Fruit fly (Drosophila melanogaster): ENCODE results near the gene Alg1.

The Alg1 gene

DNA sequence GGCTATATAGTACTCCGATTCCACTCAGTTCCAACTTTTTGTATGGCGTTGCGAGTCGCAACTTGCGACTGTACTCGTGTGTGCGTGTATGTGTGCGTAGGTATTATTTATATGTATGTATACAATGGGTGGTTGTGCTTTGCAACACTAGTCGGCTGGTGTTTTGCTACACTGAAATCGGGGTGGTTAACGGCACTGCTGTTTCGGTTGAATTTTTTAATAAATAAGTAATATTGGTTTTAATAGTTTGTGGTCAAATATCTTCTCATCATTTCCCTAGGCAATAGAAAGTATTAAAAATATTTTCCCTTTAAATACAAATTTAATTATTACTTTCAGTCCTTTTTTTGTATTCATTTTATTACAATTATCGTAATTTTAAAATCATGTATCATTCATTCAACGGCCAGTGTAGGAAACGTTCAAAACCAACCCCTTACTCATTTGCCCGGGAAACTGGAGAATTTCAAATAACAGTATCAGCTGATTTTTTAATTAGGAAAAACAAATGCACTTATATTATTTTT is 12.7 kb downstream of the Alg1 start, which contains the start of gene CG7379 (continued):
- TF ChIP-seq CG34406 (GFP tag; optimal IDR thresholded peaks at IDR 0.05) = peak; percentile 75
- no peak for TF ChIP-seq CG15336 (GFP tag; IDR thresholded peaks at IDR 0.05)
- no peak for TF ChIP-seq CG16779 (tag; optimal IDR thresholded peaks at IDR 0.05)
- no peak for TF ChIP-seq Hr4 (GFP tag; optimal IDR thresholded peaks at IDR 0.05)
- TF ChIP-seq CG31627 (GFP tag; optimal IDR thresholded peaks at IDR 0.05) = peak; percentile 90
- TF ChIP-seq Sox102F (GFP tag; optimal IDR thresholded peaks at IDR 0.05) = no peak

DNA sequence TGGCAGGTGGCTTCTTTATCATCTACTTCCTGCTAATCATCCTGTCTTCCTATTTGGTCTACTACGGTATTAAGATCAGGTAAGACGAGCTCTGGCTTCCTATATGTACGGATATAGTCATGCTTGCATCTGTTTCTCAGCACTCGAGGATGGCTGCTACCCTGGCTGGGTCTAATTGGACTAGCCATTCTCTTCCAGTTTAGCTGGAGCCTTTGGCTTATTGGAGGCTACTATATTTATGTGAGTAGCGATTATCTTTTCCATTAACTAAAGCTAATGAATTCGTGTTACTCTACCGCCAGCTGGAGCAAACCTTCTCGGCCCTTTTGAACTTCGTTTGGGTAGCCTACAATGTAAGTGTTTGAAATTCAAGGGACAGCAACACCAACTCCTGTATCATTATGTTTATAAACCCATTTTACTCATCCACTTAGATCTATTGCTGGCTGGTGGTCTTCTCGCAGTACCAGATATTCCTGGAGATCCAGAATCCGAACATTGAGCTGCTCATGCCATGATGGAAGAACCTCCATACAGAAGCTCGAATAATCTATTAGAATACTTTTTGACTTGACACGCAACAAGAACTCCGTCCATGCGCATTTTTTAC is 15.3 kb downstream of the Alg1 start:
- TF ChIP-seq fkh (GFP tag; optimal IDR thresholded peaks at IDR 0.05) (no peak), Hr4 (GFP tag; optimal IDR thresholded peaks at IDR 0.05) (no peak), CG4318 (GFP tag; optimal IDR thresholded peaks at IDR 0.05) (no peak), dsx (GFP tag; optimal IDR thresholded peaks at IDR 0.05; ENCODE audit: poor library complexity, severe bottlenecking) (no peak), CG9139 (GFP tag; optimal IDR thresholded peaks at IDR 0.05) (no peak), achi (GFP tag; optimal IDR thresholded peaks at IDR 0.05) (no peak), Hr38 (GFP tag; optimal IDR thresholded peaks at IDR 0.05) (no peak), Lpt (GFP tag; optimal IDR thresholded peaks at IDR 0.05) (no peak), Sox14 (GFP tag; optimal IDR thresholded peaks at IDR 0.05) (no peak), CG10631 (GFP tag; optimal IDR thresholded peaks at IDR 0.05) (no peak), CG6276 (GFP tag; optimal IDR thresholded peaks at IDR 0.05) (no peak)

- no peak for TF ChIP-seq dsx (GFP tag; optimal IDR thresholded peaks at IDR 0.05; ENCODE audit: poor library complexity, severe bottlenecking)
- no peak for TF ChIP-seq achi (GFP tag; optimal IDR thresholded peaks at IDR 0.05)
- peak; percentile 57 for TF ChIP-seq CG1621 (tag; optimal IDR thresholded peaks at IDR 0.05)
These were observed 15.9 kb downstream of the Alg1 start, which contains the start of gene pasi1 for dm6 chr3R:17795075-17795420. pasi1 (plus strand) TSS chr3R:17795075.

DNA sequence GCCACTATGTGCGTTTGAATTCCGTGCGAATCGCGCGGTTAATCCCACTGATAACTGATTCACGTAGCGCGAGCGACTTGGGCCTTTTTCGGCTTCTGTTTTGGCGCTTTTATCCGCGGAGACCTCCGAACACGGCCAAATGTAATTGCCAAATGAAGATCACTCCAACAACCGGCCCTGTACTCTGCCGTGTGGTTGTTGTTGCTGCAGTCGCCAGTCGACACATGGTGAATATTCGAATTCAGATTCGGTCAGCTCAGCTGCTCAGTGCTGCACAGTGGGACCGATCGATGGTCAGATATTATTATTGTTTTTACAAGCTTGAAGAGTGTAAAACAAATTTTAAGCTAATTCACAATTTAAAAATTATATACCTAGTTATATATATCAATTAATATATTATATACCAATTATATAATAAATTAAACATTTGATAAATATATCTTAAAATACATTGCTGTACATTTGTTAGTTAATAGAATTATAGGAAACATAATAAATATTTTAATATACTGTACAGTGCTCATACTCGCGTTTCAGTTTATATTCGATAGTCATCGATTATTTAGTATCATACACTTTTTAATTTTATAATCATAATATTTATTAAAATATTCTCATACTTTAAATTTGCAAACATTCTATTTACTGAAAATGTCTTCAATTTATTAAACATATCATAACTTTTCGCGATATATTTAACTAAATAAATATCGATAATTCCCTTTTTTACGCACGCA is 16.4 kb downstream of the Alg1 start, which contains the start of gene CG43102:
TSS of gene CG43102 (minus strand) at position 156 of the 740 bp plus-strand sequence.
- TF ChIP-seq Ets21C (GFP tag; optimal IDR thresholded peaks at IDR 0.05) = peak; percentile 29
- TF ChIP-seq CG11762 (GFP tag; optimal IDR thresholded peaks at IDR 0.05; ENCODE audit: insufficient read depth) = peak; percentile 27
- TF ChIP-seq eg (GFP tag; IDR thresholded peaks at IDR 0.05) = peak; percentile 84
- TF ChIP-seq CG8632 (GFP tag; optimal IDR thresholded peaks at IDR 0.05) = peak; percentile 68
- TF ChIP-seq Smox (GFP tag; optimal IDR thresholded peaks at IDR 0.05) = peak; percentile 39
- TF ChIP-seq Lpt (GFP tag; optimal IDR thresholded peaks at IDR 0.05) = peak; percentile 34
- peak; percentile 65 for TF ChIP-seq dsx (GFP tag; optimal IDR thresholded peaks at IDR 0.05; ENCODE audit: poor library complexity, severe bottlenecking)
- TF ChIP-seq CG6276 (GFP tag; optimal IDR thresholded peaks at IDR 0.05) = no peak
- peak; percentile 36 for TF ChIP-seq CG8319 (GFP tag; optimal IDR thresholded peaks at IDR 0.05)
- peak; percentile 92 for TF ChIP-seq Eip78C (GFP tag)
- TF ChIP-seq ss (GFP tag; optimal IDR thresholded peaks at IDR 0.05) = peak in 1 of 2 experiments; percentile 67
- TF ChIP-seq CG32006 (GFP tag; optimal IDR thresholded peaks at IDR 0.05) = peak; percentile 64
- TF ChIP-seq CG3032 (tag; optimal IDR thresholded peaks at IDR 0.05) = peak; percentile 45
- TF ChIP-seq CG6163 (GFP tag; IDR thresholded peaks at IDR 0.05) = peak; percentile 88
- peak; percentile 71 for TF ChIP-seq CG15336 (GFP tag; IDR thresholded peaks at IDR 0.05)
- peak; percentile 43 for TF ChIP-seq CG10669 (GFP tag; optimal IDR thresholded peaks at IDR 0.05)
- peak; percentile 29 for TF ChIP-seq Blimp-1 (GFP tag; optimal IDR thresholded peaks at IDR 0.05)
- peak; percentile 24 for TF ChIP-seq spab (GFP tag; optimal IDR thresholded peaks at IDR 0.05)
- TF ChIP-seq CG31627 (GFP tag; optimal IDR thresholded peaks at IDR 0.05) = peak; percentile 42
- TF ChIP-seq CG1621 (tag; optimal IDR thresholded peaks at IDR 0.05) = peak; percentile 29
- peak; percentile 70 for TF ChIP-seq CG11902 (GFP tag; optimal IDR thresholded peaks at IDR 0.05)
- TF ChIP-seq CG8119 (GFP tag; IDR thresholded peaks at IDR 0.05) = peak; percentile 69; the same call in 2 of the 3 replicates
- TF ChIP-seq Sox14 (GFP tag; optimal IDR thresholded peaks at IDR 0.05) = peak; percentile 53
- no peak for TF ChIP-seq Hr38 (GFP tag; optimal IDR thresholded peaks at IDR 0.05)
- TF ChIP-seq salr (GFP tag; optimal IDR thresholded peaks at IDR 0.05) = peak in 1 of 2 experiments; percentile 50
- peak; percentile 58 for TF ChIP-seq CG6854 (GFP tag; optimal IDR thresholded peaks at IDR 0.05)
- peak; percentile 11 for TF ChIP-seq CG16779 (tag; optimal IDR thresholded peaks at IDR 0.05)
- TF ChIP-seq CG7368 (GFP tag; optimal IDR thresholded peaks at IDR 0.05) = peak; percentile 52
- peak; percentile 50 for TF ChIP-seq Hr4 (GFP tag; optimal IDR thresholded peaks at IDR 0.05)
- no peak for TF ChIP-seq fkh (GFP tag; optimal IDR thresholded peaks at IDR 0.05)
- peak; percentile 16 for TF ChIP-seq Sox15 (GFP tag; optimal IDR thresholded peaks at IDR 0.05)
- TF ChIP-seq CG11294 (GFP tag; IDR thresholded peaks at IDR 0.05) = peak; percentile 54
- peak; percentile 27 for TF ChIP-seq Eip93F (GFP tag; optimal IDR thresholded peaks at IDR 0.05)
- TF ChIP-seq CG4318 (GFP tag; optimal IDR thresholded peaks at IDR 0.05) = peak; percentile 45
- TF ChIP-seq CG6792 (GFP tag; optimal IDR thresholded peaks at IDR 0.05) = peak; percentile 52
- peak; percentile 64 for TF ChIP-seq achi (GFP tag; optimal IDR thresholded peaks at IDR 0.05)
